Fruit fly (Drosophila melanogaster) whole organism, embryonic: ENCODE data around the gene Pgd.

ENCODE experiments used
- CG10431 ChIP-seq: fragments of 200-800 bp; sonication (Bioruptor generic); optimal IDR thresholded peaks from 3 replicates; lab custom pipeline; 2018; ENCODE audit warnings: missing biosample characterization, mild to moderate bottlenecking, missing genetic modification characterization
- CG10654 ChIP-seq: fragments of 200-800 bp; sonication (Bioruptor generic); optimal IDR thresholded peaks from 2 replicates; lab custom pipeline; 2016; ENCODE audit warnings: missing biosample characterization, missing genetic modification characterization
- CG11456 ChIP-seq: fragments of 200-800 bp; sonication (Bioruptor generic); IDR thresholded peaks from 3 replicates; pipeline ENCODE4 v1.3.6; 2022; ENCODE audit warnings: missing biosample characterization, missing genetic modification characterization
- CG12659 ChIP-seq: fragments of 200-800 bp; sonication (Bioruptor generic); optimal IDR thresholded peaks from 3 replicates; lab custom pipeline; 2017; ENCODE audit warnings: mild to moderate bottlenecking, missing biosample characterization, missing genetic modification reagents, missing genetic modification characterization
- CG13624 ChIP-seq: fragments of 200-800 bp; sonication (Bioruptor generic); optimal IDR thresholded peaks from 2 replicates; lab custom pipeline; 2016; ENCODE audit warnings: missing biosample characterization, missing genetic modification characterization
- CG15073 ChIP-seq: fragments of 200-800 bp; sonication (Bioruptor generic); optimal IDR thresholded peaks from 2 replicates; lab custom pipeline; 2016; ENCODE audit warnings: missing biosample characterization, missing genetic modification characterization
- CG15269 ChIP-seq: fragments of 200-800 bp; sonication (Bioruptor generic); optimal IDR thresholded peaks from 2 replicates; lab custom pipeline; 2018; ENCODE audit warnings: missing biosample characterization, mild to moderate bottlenecking, missing genetic modification characterization, moderate library complexity
- CG17568 ChIP-seq: fragments of 200-800 bp; sonication (Bioruptor generic); optimal IDR thresholded peaks from 2 replicates; lab custom pipeline; 2018; ENCODE audit warnings: missing biosample characterization, mild to moderate bottlenecking, missing genetic modification characterization, moderate library complexity
- CG31224 ChIP-seq: fragments of 200-800 bp; sonication (Bioruptor generic); IDR thresholded peaks from 2 replicates; pipeline ENCODE4 v1.3.6; 2022; ENCODE audit warnings: missing biosample characterization, missing genetic modification characterization
- CG3726 ChIP-seq: fragments of 200-800 bp; sonication (Bioruptor generic); IDR thresholded peaks from 3 replicates; pipeline ENCODE4, ENCODE4 v1.3.6; 2022; ENCODE audit warnings: missing biosample characterization, missing genetic modification characterization
- CG4282 ChIP-seq: fragments of 200-800 bp; sonication (Bioruptor generic); optimal IDR thresholded peaks from 2 replicates; lab custom pipeline; 2016; ENCODE audit warnings: missing biosample characterization, missing genetic modification characterization
- CG6683 ChIP-seq: fragments of 200-800 bp; sonication (Bioruptor generic); optimal IDR thresholded peaks from 2 replicates; lab custom pipeline; 2017; ENCODE audit warnings: missing biosample characterization, mild to moderate bottlenecking, missing genetic modification characterization, missing genetic modification reagents
- CG7357 ChIP-seq: fragments of 200-800 bp; sonication (Bioruptor generic); IDR thresholded peaks from 3 replicates; pipeline ENCODE4 v1.3.6; 2022; ENCODE audit warnings: missing biosample characterization, missing genetic modification characterization
- CG7786 ChIP-seq: fragments of 200-800 bp; sonication (Bioruptor generic); optimal IDR thresholded peaks from 2 replicates; lab custom pipeline; 2016; ENCODE audit warnings: missing biosample characterization, missing genetic modification characterization
- Camta ChIP-seq: fragments of 200-800 bp; sonication (Bioruptor generic); optimal IDR thresholded peaks from 2 replicates; lab custom pipeline; 2016; ENCODE audit warnings: missing biosample characterization, missing genetic modification characterization
- Dad ChIP-seq: fragments of 200-800 bp; sonication (Bioruptor generic); optimal IDR thresholded peaks from 3 replicates; lab custom pipeline; 2016; ENCODE audit warnings: missing biosample characterization, missing genetic modification characterization
- Dll ChIP-seq: fragments of 200-800 bp; sonication (Bioruptor generic); IDR thresholded peaks from 4 replicates; pipeline ENCODE4 v1.3.6; 2022; ENCODE audit warnings: missing biosample characterization, missing genetic modification characterization; ENCODE audit not compliant: partially characterized antibody
- Dp ChIP-seq: fragments of 200-800 bp; sonication (Bioruptor generic); optimal IDR thresholded peaks from 2 replicates; lab custom pipeline; 2018; ENCODE audit warnings: missing biosample characterization, mild to moderate bottlenecking, missing genetic modification characterization, moderate library complexity
- E2f1 ChIP-seq: fragments of 200-800 bp; sonication (Bioruptor generic); IDR thresholded peaks from 2 replicates; pipeline ENCODE4 v1.3.6; 2022; ENCODE audit warnings: missing biosample characterization, missing genetic modification characterization
- Fer2 ChIP-seq: fragments of 200-800 bp; sonication (Bioruptor generic); optimal IDR thresholded peaks from 2 replicates; lab custom pipeline; 2018; ENCODE audit warnings: missing biosample characterization, mild to moderate bottlenecking, missing genetic modification characterization, moderate library complexity
- HHEX ChIP-seq: fragments of 200-800 bp; sonication (Bioruptor generic); optimal IDR thresholded peaks from 3 replicates; lab custom pipeline; 2017; ENCODE audit warnings: missing biosample characterization, mild to moderate bottlenecking, missing genetic modification characterization, missing genetic modification reagents
- Hsf ChIP-seq: fragments of 200-800 bp; sonication (Bioruptor generic); optimal IDR thresholded peaks from 3 replicates; lab custom pipeline; 2016; ENCODE audit warnings: missing biosample characterization, missing genetic modification characterization
- MTF-1 ChIP-seq: fragments of 200-800 bp; sonication (Bioruptor generic); optimal IDR thresholded peaks from 2 replicates; lab custom pipeline; 2018; ENCODE audit warnings: missing biosample characterization, mild to moderate bottlenecking, missing genetic modification characterization, borderline replicate concordance
- NfI ChIP-seq: fragments of 200-800 bp; sonication (Bioruptor generic); optimal IDR thresholded peaks from 3 replicates; lab custom pipeline; 2018; ENCODE audit warnings: missing biosample characterization, mild to moderate bottlenecking, missing genetic modification characterization, moderate library complexity
- Oli ChIP-seq: fragments of 200-800 bp; sonication (Bioruptor generic); optimal IDR thresholded peaks from 2 replicates; lab custom pipeline; 2018; ENCODE audit warnings: missing biosample characterization, mild to moderate bottlenecking, missing genetic modification characterization, moderate library complexity
- Sry-β ChIP-seq: fragments of 200-800 bp; sonication (Bioruptor generic); optimal IDR thresholded peaks from 2 replicates; lab custom pipeline; 2018; ENCODE audit warnings: missing biosample characterization, mild to moderate bottlenecking, missing genetic modification characterization, moderate library complexity
- YL-1 ChIP-seq: fragments of 200-800 bp; sonication (Bioruptor generic); optimal IDR thresholded peaks from 3 replicates; lab custom pipeline; 2017; ENCODE audit warnings: missing biosample characterization, mild to moderate bottlenecking, missing genetic modification characterization
- ac ChIP-seq: fragments of 200-800 bp; sonication (Bioruptor generic); optimal IDR thresholded peaks from 3 replicates; lab custom pipeline; 2017; ENCODE audit warnings: missing biosample characterization, mild to moderate bottlenecking, missing genetic modification characterization
- chif ChIP-seq, 2 experiments: fragments of 200-800 bp; sonication (Bioruptor generic); optimal IDR thresholded peaks; 3 replicates each; lab custom pipeline; 2016; ENCODE audit warnings: missing biosample characterization in 2 of 2, missing genetic modification characterization in 2 of 2
- eve ChIP-seq, 2 experiments: fragments of >200 bp; optimal IDR thresholded peaks; 2 replicates each; lab custom pipeline; 2017; ENCODE audit warnings: missing biosample characterization in 2 of 2, missing genetic modification characterization in 2 of 2
- fd64A ChIP-seq: fragments of 200-800 bp; sonication (Bioruptor generic); optimal IDR thresholded peaks from 3 replicates; lab custom pipeline; 2018; ENCODE audit warnings: missing biosample characterization, mild to moderate bottlenecking, missing genetic modification characterization
- gsb ChIP-seq: fragments of 200-800 bp; sonication (Bioruptor generic); IDR thresholded peaks from 2 replicates; pipeline ENCODE4 v1.3.6; 2022; ENCODE audit warnings: missing biosample characterization, missing genetic modification characterization
- hth ChIP-seq: fragments of >200 bp; optimal IDR thresholded peaks from 2 replicates; lab custom pipeline; 2017; ENCODE audit warnings: inconsistent platforms
- jigr1 ChIP-seq: fragments of 200-800 bp; sonication (Bioruptor generic); IDR thresholded peaks from 3 replicates; pipeline ENCODE4 v1.3.6; 2022; ENCODE audit warnings: missing biosample characterization, missing genetic modification characterization
- ken ChIP-seq: fragments of 200-800 bp; sonication (Bioruptor generic); IDR thresholded peaks from 3 replicates; pipeline ENCODE4 v1.3.6; 2022; ENCODE audit warnings: missing biosample characterization, missing genetic modification characterization
- knrl ChIP-seq: fragments of 200-800 bp; sonication (Bioruptor generic); IDR thresholded peaks from 3 replicates; pipeline ENCODE4 v1.3.6; 2022; ENCODE audit warnings: missing biosample characterization, missing genetic modification characterization; ENCODE audit not compliant: partially characterized antibody
- maf-S ChIP-seq: fragments of 200-800 bp; sonication (Bioruptor generic); optimal IDR thresholded peaks from 2 replicates; lab custom pipeline; 2016; ENCODE audit warnings: missing biosample characterization, missing genetic modification characterization
- nerfin-2 ChIP-seq: fragments of 200-800 bp; sonication (Bioruptor generic); IDR thresholded peaks from 2 replicates; pipeline ENCODE4 v1.3.6; 2022; ENCODE audit warnings: missing biosample characterization, missing genetic modification characterization; ENCODE audit not compliant: partially characterized antibody
- nom ChIP-seq: fragments of 200-800 bp; sonication (Bioruptor generic); optimal IDR thresholded peaks from 2 replicates; lab custom pipeline; 2017; ENCODE audit warnings: missing biosample characterization, missing genetic modification characterization, mild to moderate bottlenecking, moderate library complexity, missing genetic modification reagents
- pan ChIP-seq, 4 experiments: fragments of >200 bp in 3 of 4; fragments of 200-800 bp in 1 of 4; sonication (Bioruptor generic) in 1 of 4; optimal IDR thresholded peaks in 3 of 4; IDR thresholded peaks in 1 of 4; 2 replicates each; pipeline versions ENCODE4 v1.3.6 to Lab custom; 2017 to 2022; ENCODE audit warnings: missing biosample characterization in 2 of 4, missing genetic modification characterization in 2 of 4, mixed read lengths in 1 of 4
- pum ChIP-seq: fragments of 200-800 bp; sonication (Bioruptor generic); optimal IDR thresholded peaks from 2 replicates; lab custom pipeline; 2016; ENCODE audit warnings: missing biosample characterization, missing genetic modification characterization
- salm ChIP-seq: fragments of 200-800 bp; sonication (Bioruptor generic); optimal IDR thresholded peaks from 2 replicates; lab custom pipeline; 2018; ENCODE audit warnings: missing biosample characterization, mild to moderate bottlenecking, missing genetic modification characterization
- sob ChIP-seq: fragments of 200-800 bp; sonication (Bioruptor generic); IDR thresholded peaks from 2 replicates; pipeline ENCODE4 v1.3.6; 2022; ENCODE audit warnings: missing biosample characterization, missing genetic modification characterization
- tap ChIP-seq: fragments of 200-800 bp; optimal IDR thresholded peaks from 3 replicates; lab custom pipeline; 2019; ENCODE audit warnings: missing biosample characterization, mild to moderate bottlenecking, missing genetic modification characterization, moderate library complexity
- tgo ChIP-seq: fragments of 200-800 bp; sonication (Bioruptor generic); IDR thresholded peaks from 3 replicates; pipeline ENCODE4 v1.3.6; 2022; ENCODE audit warnings: missing biosample characterization, missing genetic modification characterization
- tna ChIP-seq: fragments of 200-800 bp; sonication (Bioruptor generic); IDR thresholded peaks from 2 replicates; pipeline ENCODE4 v1.3.6; 2022; ENCODE audit warnings: missing biosample characterization, missing genetic modification characterization; ENCODE audit not compliant: partially characterized antibody
- toy ChIP-seq: fragments of 200-800 bp; sonication (Bioruptor generic); IDR thresholded peaks from 2 replicates; pipeline ENCODE4 v1.3.6; 2022; ENCODE audit warnings: missing biosample characterization, missing genetic modification characterization
- vfl ChIP-seq: fragments of 200-800 bp; sonication (Bioruptor generic); optimal IDR thresholded peaks from 2 replicates; lab custom pipeline; 2016; ENCODE audit warnings: missing biosample characterization, missing genetic modification characterization

The Pgd gene

dm6 chrX:2135868-2136787 is 8.8 kb upstream of the Pgd start (continued):
- TF ChIP-seq jigr1 (GFP tag; lab: Robert Waterston, UW), result no peak
- TF ChIP-seq CG12659, result no peak
- TF ChIP-seq Camta (GFP tag; lab: Kevin White, UChicago), result no peak
- no peak for TF ChIP-seq HHEX (GFP tag; lab: Kevin White, UChicago)
- no peak for TF ChIP-seq CG6683 (GFP tag; lab: Kevin White, UChicago)
- no peak for TF ChIP-seq CG10431
- no peak for TF ChIP-seq Sry-β
- TF ChIP-seq sob (GFP tag; lab: Robert Waterston, UW), result 0 out of 2 replicates have a peak, but pooled peaks have one; percentile 5
- TF ChIP-seq YL-1, result no peak
- TF ChIP-seq CG3726 (GFP tag; lab: Robert Waterston, UW), result no peak
- TF ChIP-seq knrl (GFP tag; lab: Robert Waterston, UW), result no peak
- no peak for TF ChIP-seq Fer2 (tag; lab: Kevin White, UChicago)
- TF ChIP-seq fd64A, result no peak
- peak; percentile 12 for TF ChIP-seq CG13624 (GFP tag; lab: Kevin White, UChicago)
- TF ChIP-seq tap (tag; lab: Kevin White, UChicago), result no peak
- peak; percentile 54 for TF ChIP-seq CG15269
- no peak for TF ChIP-seq hth (lab: Kevin White, UChicago)
- TF ChIP-seq eve (GFP tag; optimal IDR thresholded peaks at IDR 0.05; lab: Kevin White, UChicago), result peak in 1 of 2 experiments; percentile 67
- no peak for TF ChIP-seq MTF-1 (GFP tag; lab: Kevin White, UChicago)
- no peak; the same call in 1 of the 2 replicates for TF ChIP-seq tna (GFP tag; lab: Robert Waterston, UW)
- TF ChIP-seq CG11456 (GFP tag; lab: Robert Waterston, UW), result peak; percentile 15; the same call in 1 of the 3 replicates
- no peak for TF ChIP-seq CG10654 (GFP tag; lab: Kevin White, UChicago)
- TF ChIP-seq tgo (GFP tag; lab: Robert Waterston, UW), result peak; percentile 56
- TF ChIP-seq Dll, result no peak
- TF ChIP-seq pan (optimal IDR thresholded peaks at IDR 0.05; lab: Kevin White, UChicago), result no peak
- peak in 1 of 2 experiments; percentile 66 for TF ChIP-seq pan (GFP tag; optimal IDR thresholded peaks at IDR 0.05 in 1 of 2, IDR thresholded peaks at IDR 0.05 in 1 of 2)
- 0 out of 3 replicates have a peak, but pooled peaks have one; percentile 54 for TF ChIP-seq CG7357 (GFP tag; lab: Robert Waterston, UW)
- TF ChIP-seq CG31224 (GFP tag; lab: Robert Waterston, UW), result no peak
- TF ChIP-seq Hsf (GFP tag; lab: Kevin White, UChicago), result peak; percentile 42
- TF ChIP-seq CG7786, result peak; percentile 33
- TF ChIP-seq Oli (tag; lab: Kevin White, UChicago), result peak; percentile 52
- no peak for TF ChIP-seq vfl (GFP tag; lab: Kevin White, UChicago)
- TF ChIP-seq ac, result no peak
- no peak for TF ChIP-seq nerfin-2 (GFP tag; lab: Robert Waterston, UW)
- TF ChIP-seq CG15073 (GFP tag; lab: Kevin White, UChicago), result no peak
- TF ChIP-seq CG17568 (GFP tag; lab: Kevin White, UChicago), result no peak
- peak in 1 of 2 experiments; percentile 42 for TF ChIP-seq chif (GFP tag; optimal IDR thresholded peaks at IDR 0.05; lab: Kevin White, UChicago)
- peak; percentile 21 for TF ChIP-seq NfI (GFP tag; lab: Kevin White, UChicago)
- no peak for TF ChIP-seq pum
- no peak for TF ChIP-seq CG4282 (GFP tag; lab: Kevin White, UChicago)
- no peak for TF ChIP-seq gsb (GFP tag; lab: Robert Waterston, UW)
- TF ChIP-seq ken (GFP tag; lab: Robert Waterston, UW), result 0 out of 3 replicates have a peak, but pooled peaks have one; percentile 39
- no peak for TF ChIP-seq toy
- peak; percentile 65 for TF ChIP-seq maf-S (GFP tag; lab: Kevin White, UChicago)
- TF ChIP-seq nom, result no peak
- TF ChIP-seq Dad (GFP tag; lab: Kevin White, UChicago), result no peak
- no peak for TF ChIP-seq salm (tag; lab: Kevin White, UChicago)
- no peak for TF ChIP-seq Dp (GFP tag; lab: Kevin White, UChicago)
- no peak; the same call in 1 of the 2 replicates for TF ChIP-seq E2f1 (GFP tag; lab: Robert Waterston, UW)
